Worm (Caenorhabditis elegans): Measurements from ENCODE around the gene ZK1055.7.

DNA sequence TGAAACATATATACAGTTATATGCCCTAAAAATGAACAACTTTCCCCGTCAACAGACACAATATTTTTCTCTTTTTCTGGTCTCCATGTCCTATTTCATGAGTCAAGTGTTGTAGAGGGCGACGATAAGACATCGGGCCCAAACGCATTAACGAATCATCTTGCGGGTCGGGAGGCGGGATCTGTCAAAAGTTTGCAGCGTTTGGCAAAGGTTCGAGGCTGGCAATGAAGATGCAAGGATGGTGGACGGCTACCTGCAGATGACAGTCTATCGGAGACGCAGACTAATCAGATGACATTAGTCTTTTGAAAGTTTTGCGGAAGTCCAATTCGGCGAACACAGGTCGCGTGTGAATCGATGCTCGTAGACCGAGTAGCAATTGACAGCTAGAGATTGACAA lies 15.6 kb upstream of the ZK1055.7 start:
- TF ChIP-seq pha-4 (tag; optimal IDR thresholded peaks at IDR 0.05) (no peak), elt-3 (tag; optimal IDR thresholded peaks at IDR 0.05) (no peak), zip-8 (tag; optimal IDR thresholded peaks at IDR 0.05) (no peak), unc-62 (GFP tag; optimal IDR thresholded peaks at IDR 0.05) (no peak), snpc-4 (tag; optimal IDR thresholded peaks at IDR 0.05) (no peak)

All from whole organism, mixed stage, embryonic.